Fruit fly (Drosophila melanogaster): ENCODE measurements around the gene Dph1.

Dph1 gene

dm6 chr3L:11707978-11708632 lies 11.3 kb upstream of the Dph1 start, which contains the start of gene CG11658 (continued):
- no peak for TF ChIP-seq Dref (GFP tag; IDR thresholded peaks at IDR 0.05)
- TF ChIP-seq scrt (GFP tag; optimal IDR thresholded peaks at IDR 0.05), result no peak
- peak; percentile 7 for TF ChIP-seq Fer1 (GFP tag; optimal IDR thresholded peaks at IDR 0.05)
- no peak; the same call in 2 of the 3 replicates for TF ChIP-seq otp (GFP tag; IDR thresholded peaks at IDR 0.05)
- TF ChIP-seq CG12071 (GFP tag; optimal IDR thresholded peaks at IDR 0.05), result peak; percentile 23
- no peak for TF ChIP-seq zen (tag; optimal IDR thresholded peaks at IDR 0.05)
- no peak for TF ChIP-seq ems (GFP tag; optimal IDR thresholded peaks at IDR 0.05)
- TF ChIP-seq stwl (tag; optimal IDR thresholded peaks at IDR 0.05), result no peak
- no peak for TF ChIP-seq Stat92E (GFP tag; optimal IDR thresholded peaks at IDR 0.05)
- TF ChIP-seq Nf-YA (GFP tag; IDR thresholded peaks at IDR 0.05), result no peak; the same call in 1 of the 2 replicates
- TF ChIP-seq hb (GFP tag; IDR thresholded peaks at IDR 0.05; ENCODE audit: partially characterized antibody), result no peak
- TF ChIP-seq Trl (optimal IDR thresholded peaks at IDR 0.05), result peak; percentile 91 to 98
- no peak for TF ChIP-seq Trl (GFP tag; optimal IDR thresholded peaks at IDR 0.05)
- TF ChIP-seq grau (tag; optimal IDR thresholded peaks at IDR 0.05), result peak; percentile 73
- 0 out of 2 replicates have a peak, but pooled peaks have one; percentile 8 for TF ChIP-seq CG11247 (GFP tag; IDR thresholded peaks at IDR 0.05)
- TF ChIP-seq CG18619 (GFP tag; optimal IDR thresholded peaks at IDR 0.05), result peak; percentile 11
- peak; percentile 58 for TF ChIP-seq seq (GFP tag; IDR thresholded peaks at IDR 0.05)
- TF ChIP-seq Hand (GFP tag; optimal IDR thresholded peaks at IDR 0.05), result peak; percentile 44
- TF ChIP-seq CG7839 (tag; optimal IDR thresholded peaks at IDR 0.05), result no peak
- no peak for TF ChIP-seq yki (optimal IDR thresholded peaks at IDR 0.05)
- no peak for TF ChIP-seq CG13123 (GFP tag; optimal IDR thresholded peaks at IDR 0.05)
- TF ChIP-seq ttk (GFP tag; IDR thresholded peaks at IDR 0.05), result no peak
- TF ChIP-seq CG14014 (GFP tag; IDR thresholded peaks at IDR 0.05), result peak; percentile 40; the same call in 1 of the 2 replicates
- TF ChIP-seq bcd (GFP tag; optimal IDR thresholded peaks at IDR 0.05), result no peak
- TF ChIP-seq CG7372 (GFP tag; IDR thresholded peaks at IDR 0.05), result no peak
- peak; percentile 81; the same call in 1 of the 2 replicates for TF ChIP-seq rib (GFP tag; IDR thresholded peaks at IDR 0.05)
- peak; percentile 16; the same call in 1 of the 2 replicates for TF ChIP-seq MBD-R2 (GFP tag; IDR thresholded peaks at IDR 0.05)
- TF ChIP-seq eve (GFP tag; optimal IDR thresholded peaks at IDR 0.05), result no peak
- TF ChIP-seq sens-2 (GFP tag; IDR thresholded peaks at IDR 0.05), result no peak
- TF ChIP-seq zen2 (GFP tag; IDR thresholded peaks at IDR 0.05; ENCODE audit: partially characterized antibody), result peak; percentile 40
- peak; percentile 39 for TF ChIP-seq Dek (tag; optimal IDR thresholded peaks at IDR 0.05)
- TF ChIP-seq sna (GFP tag; IDR thresholded peaks at IDR 0.05; ENCODE audit: partially characterized antibody), result no peak
- no peak for TF ChIP-seq pita (GFP tag; optimal IDR thresholded peaks at IDR 0.05)
- peak; percentile 6; the same call in 1 of the 3 replicates for TF ChIP-seq CG6175 (GFP tag; IDR thresholded peaks at IDR 0.05)
- no peak for TF ChIP-seq CG15479 (GFP tag; optimal IDR thresholded peaks at IDR 0.05)
- no peak for TF ChIP-seq disco-r (GFP tag; optimal IDR thresholded peaks at IDR 0.05)
- TF ChIP-seq nom (GFP tag; optimal IDR thresholded peaks at IDR 0.05), result peak; percentile 72
- TF ChIP-seq bowl (GFP tag; IDR thresholded peaks at IDR 0.05), result no peak
- no peak for TF ChIP-seq emc (GFP tag; optimal IDR thresholded peaks at IDR 0.05)
- TF ChIP-seq CG12219 (GFP tag; optimal IDR thresholded peaks at IDR 0.05), result no peak
- 0 out of 3 replicates have a peak, but pooled peaks have one; percentile 5 for TF ChIP-seq ase (GFP tag; IDR thresholded peaks at IDR 0.05)
- TF ChIP-seq vnd (GFP tag; IDR thresholded peaks at IDR 0.05; ENCODE audit: partially characterized antibody), result no peak
- no peak for TF ChIP-seq Tbp (GFP tag; optimal IDR thresholded peaks at IDR 0.05)
- no peak for TF ChIP-seq gcm2 (GFP tag; optimal IDR thresholded peaks at IDR 0.05)
- peak; percentile 84 for TF ChIP-seq Dp (GFP tag; optimal IDR thresholded peaks at IDR 0.05)
- no peak for TF ChIP-seq Hr3 (GFP tag; optimal IDR thresholded peaks at IDR 0.05)
- peak; percentile 2 for TF ChIP-seq ATbp (GFP tag; optimal IDR thresholded peaks at IDR 0.05)
- no peak for TF ChIP-seq sens (GFP tag)
- TF ChIP-seq zfh2 (GFP tag; optimal IDR thresholded peaks at IDR 0.05), result no peak
- no peak for TF ChIP-seq wdn (GFP tag; IDR thresholded peaks at IDR 0.05)

Measured in whole organism, embryonic.